Fruit fly (Drosophila melanogaster) whole organism, embryonic: ENCODE results near the gene Or83a.
A peak's percentile ranks its signal among the peaks of the same experiment; 100 is the strongest.

Source experiments
- Awh ChIP-seq: fragments of 200-800 bp; sonication (Bioruptor generic); IDR thresholded peaks from 2 replicates; pipeline ENCODE4, ENCODE4 v1.3.6; 2022; ENCODE audit warnings: missing biosample characterization, missing genetic modification characterization
- Blimp-1 ChIP-seq: fragments of 200-800 bp; sonication (Bioruptor generic); optimal IDR thresholded peaks from 3 replicates; lab custom pipeline; 2018; ENCODE audit warnings: missing biosample characterization, missing genetic modification characterization, mild to moderate bottlenecking, moderate library complexity, missing genetic modification reagents
- CG15479 ChIP-seq: fragments of 200-800 bp; sonication (Bioruptor generic); optimal IDR thresholded peaks from 3 replicates; lab custom pipeline; 2019; ENCODE audit warnings: missing biosample characterization, mild to moderate bottlenecking, missing genetic modification characterization, moderate library complexity
- CG1603 ChIP-seq: fragments of 200-800 bp; sonication (Bioruptor generic); optimal IDR thresholded peaks from 2 replicates; lab custom pipeline; 2019; ENCODE audit warnings: missing biosample characterization, mild to moderate bottlenecking, missing genetic modification characterization, moderate library complexity
- CG17361 ChIP-seq: fragments of 200-800 bp; sonication (Bioruptor generic); IDR thresholded peaks from 3 replicates; pipeline ENCODE4 v1.3.6; 2022; ENCODE audit warnings: missing biosample characterization, missing genetic modification characterization
- CG2202 ChIP-seq: fragments of 200-800 bp; sonication (Bioruptor generic); optimal IDR thresholded peaks from 2 replicates; lab custom pipeline; 2018; ENCODE audit warnings: missing biosample characterization, mild to moderate bottlenecking, missing genetic modification characterization
- CG31388 ChIP-seq: fragments of 200-800 bp; sonication (Bioruptor generic); optimal IDR thresholded peaks from 2 replicates; lab custom pipeline; 2016; ENCODE audit warnings: missing biosample characterization, missing genetic modification characterization
- CG3407 ChIP-seq: fragments of 200-800 bp; sonication (Bioruptor generic); optimal IDR thresholded peaks from 2 replicates; lab custom pipeline; 2018; ENCODE audit warnings: missing biosample characterization, mild to moderate bottlenecking, missing genetic modification characterization
- CG34422 ChIP-seq: fragments of 200-800 bp; sonication (Bioruptor generic); IDR thresholded peaks from 3 replicates; pipeline ENCODE4 v1.3.6; 2022; ENCODE audit warnings: missing biosample characterization, missing genetic modification characterization
- CG3995 ChIP-seq: fragments of 200-800 bp; sonication (Bioruptor generic); optimal IDR thresholded peaks from 3 replicates; lab custom pipeline; 2016; ENCODE audit warnings: missing biosample characterization, missing genetic modification characterization
- CG6689 ChIP-seq: fragments of 200-800 bp; sonication (Bioruptor generic); IDR thresholded peaks from 2 replicates; pipeline ENCODE4 v1.3.6; 2022; ENCODE audit warnings: missing biosample characterization, missing genetic modification characterization
- CG6813 ChIP-seq: fragments of 200-800 bp; sonication (Bioruptor generic); optimal IDR thresholded peaks from 2 replicates; lab custom pipeline; 2017; ENCODE audit warnings: missing biosample characterization, missing genetic modification characterization, mild to moderate bottlenecking, moderate library complexity, missing genetic modification reagents
- CG7786 ChIP-seq: fragments of 200-800 bp; sonication (Bioruptor generic); optimal IDR thresholded peaks from 2 replicates; lab custom pipeline; 2016; ENCODE audit warnings: missing biosample characterization, missing genetic modification characterization
- Deaf1 ChIP-seq: fragments of 200-800 bp; optimal IDR thresholded peaks from 3 replicates; lab custom pipeline; 2019; ENCODE audit warnings: missing biosample characterization, mild to moderate bottlenecking, missing genetic modification characterization, moderate library complexity
- Elba2 ChIP-seq: fragments of 200-800 bp; sonication (Bioruptor generic); optimal IDR thresholded peaks from 3 replicates; lab custom pipeline; 2016; ENCODE audit warnings: missing biosample characterization, missing genetic modification characterization
- Hr78 ChIP-seq, 2 experiments: fragments of 200-800 bp in 1 of 2; fragments of >200 bp in 1 of 2; sonication (Bioruptor generic) in 1 of 2; optimal IDR thresholded peaks; 2 replicates each; lab custom pipeline; 2017 to 2019; ENCODE audit warnings: missing biosample characterization in 2 of 2, missing genetic modification characterization in 2 of 2, mild to moderate bottlenecking in 1 of 2, moderate library complexity in 1 of 2
- Mad ChIP-seq: fragments of 200-800 bp; sonication (Bioruptor generic); optimal IDR thresholded peaks from 2 replicates; lab custom pipeline; 2016; ENCODE audit warnings: missing biosample characterization, missing genetic modification characterization
- Neu2 ChIP-seq: fragments of 200-800 bp; sonication (Bioruptor generic); optimal IDR thresholded peaks from 3 replicates; lab custom pipeline; 2016; ENCODE audit warnings: missing biosample characterization, missing genetic modification characterization, borderline replicate concordance
- NfI ChIP-seq: fragments of 200-800 bp; sonication (Bioruptor generic); optimal IDR thresholded peaks from 3 replicates; lab custom pipeline; 2018; ENCODE audit warnings: missing biosample characterization, mild to moderate bottlenecking, missing genetic modification characterization, moderate library complexity
- abd-A ChIP-seq: fragments of 200-800 bp; sonication (Bioruptor generic); optimal IDR thresholded peaks from 3 replicates; lab custom pipeline; 2019; ENCODE audit warnings: missing biosample characterization, mild to moderate bottlenecking, missing genetic modification characterization, moderate library complexity
- chinmo ChIP-seq: fragments of 200-800 bp; sonication (Bioruptor generic); IDR thresholded peaks from 4 replicates; pipeline ENCODE4 v1.3.6; 2022; ENCODE audit warnings: missing biosample characterization, missing genetic modification characterization; ENCODE audit not compliant: partially characterized antibody
- crol ChIP-seq: fragments of 200-800 bp; sonication (Bioruptor generic); IDR thresholded peaks from 2 replicates; pipeline ENCODE4 v1.3.6; 2022; ENCODE audit warnings: missing biosample characterization, missing genetic modification characterization
- dan ChIP-seq: fragments of 200-800 bp; sonication (Bioruptor generic); IDR thresholded peaks from 2 replicates; pipeline ENCODE4 v1.3.6; 2022; ENCODE audit warnings: missing biosample characterization, missing genetic modification characterization
- emc ChIP-seq: fragments of 200-800 bp; sonication (Bioruptor generic); optimal IDR thresholded peaks from 2 replicates; lab custom pipeline; 2016; ENCODE audit warnings: missing biosample characterization, missing genetic modification characterization
- gce ChIP-seq: fragments of 200-800 bp; sonication (Bioruptor generic); IDR thresholded peaks from 3 replicates; pipeline ENCODE4 v1.3.6; 2022; ENCODE audit warnings: missing biosample characterization, missing genetic modification characterization
- gem ChIP-seq: fragments of 200-800 bp; sonication (Bioruptor generic); optimal IDR thresholded peaks from 2 replicates; lab custom pipeline; 2019; ENCODE audit warnings: missing biosample characterization, mild to moderate bottlenecking, missing genetic modification characterization, moderate library complexity
- jumu ChIP-seq: fragments of 200-800 bp; sonication (Bioruptor generic); optimal IDR thresholded peaks from 3 replicates; lab custom pipeline; 2016; ENCODE audit warnings: missing biosample characterization, missing genetic modification characterization
- kni ChIP-seq: fragments of 200-800 bp; sonication (Bioruptor generic); optimal IDR thresholded peaks from 3 replicates; lab custom pipeline; 2017; ENCODE audit warnings: mild to moderate bottlenecking, missing biosample characterization, missing genetic modification reagents, missing genetic modification characterization
- lilli ChIP-seq: fragments of 200-800 bp; sonication (Bioruptor generic); optimal IDR thresholded peaks from 3 replicates; lab custom pipeline; 2016; ENCODE audit warnings: missing biosample characterization, missing genetic modification characterization
- nom ChIP-seq: fragments of 200-800 bp; sonication (Bioruptor generic); optimal IDR thresholded peaks from 2 replicates; lab custom pipeline; 2017; ENCODE audit warnings: missing biosample characterization, missing genetic modification characterization, mild to moderate bottlenecking, moderate library complexity, missing genetic modification reagents
- oc ChIP-seq: fragments of 200-800 bp; sonication (Bioruptor generic); optimal IDR thresholded peaks from 2 replicates; lab custom pipeline; 2018; ENCODE audit warnings: missing biosample characterization, mild to moderate bottlenecking, missing genetic modification characterization, moderate library complexity
- onecut ChIP-seq: fragments of 200-800 bp; sonication (Bioruptor generic); IDR thresholded peaks from 2 replicates; pipeline ENCODE4 v1.3.6; 2022; ENCODE audit warnings: missing biosample characterization, missing genetic modification characterization
- pita ChIP-seq: fragments of 200-800 bp; sonication (Bioruptor generic); optimal IDR thresholded peaks from 2 replicates; lab custom pipeline; 2017; ENCODE audit warnings: missing biosample characterization, mild to moderate bottlenecking, missing genetic modification characterization
- prd ChIP-seq, 3 experiments: fragments of >200 bp in 2 of 3; fragments of 200-800 bp in 1 of 3; sonication (Bioruptor generic) in 1 of 3; optimal IDR thresholded peaks in 2 of 3; IDR thresholded peaks in 1 of 3; 2 replicates in 2 of 3; 3 replicates in 1 of 3; pipeline versions ENCODE4 v1.3.6 to Lab custom; 2017 to 2022; ENCODE audit warnings: missing biosample characterization in 1 of 3, missing genetic modification characterization in 1 of 3
- pros ChIP-seq: fragments of 200-800 bp; sonication (Bioruptor generic); optimal IDR thresholded peaks from 3 replicates; lab custom pipeline; 2019; ENCODE audit warnings: missing biosample characterization, mild to moderate bottlenecking, missing genetic modification characterization, moderate library complexity
- ranshi ChIP-seq: fragments of 200-800 bp; sonication (Bioruptor generic); IDR thresholded peaks from 2 replicates; pipeline ENCODE4 v1.3.6; 2022; ENCODE audit warnings: missing biosample characterization, missing genetic modification characterization
- scrt ChIP-seq: fragments of 200-800 bp; sonication (Bioruptor generic); optimal IDR thresholded peaks from 2 replicates; lab custom pipeline; 2018; ENCODE audit warnings: missing biosample characterization, mild to moderate bottlenecking, missing genetic modification characterization, moderate library complexity
- tap ChIP-seq: fragments of 200-800 bp; optimal IDR thresholded peaks from 3 replicates; lab custom pipeline; 2019; ENCODE audit warnings: missing biosample characterization, mild to moderate bottlenecking, missing genetic modification characterization, moderate library complexity
- zen ChIP-seq: fragments of 200-800 bp; sonication (Bioruptor generic); optimal IDR thresholded peaks from 3 replicates; lab custom pipeline; 2018; ENCODE audit warnings: missing biosample characterization, mild to moderate bottlenecking, missing genetic modification characterization, moderate library complexity

Or83a gene

DNA sequence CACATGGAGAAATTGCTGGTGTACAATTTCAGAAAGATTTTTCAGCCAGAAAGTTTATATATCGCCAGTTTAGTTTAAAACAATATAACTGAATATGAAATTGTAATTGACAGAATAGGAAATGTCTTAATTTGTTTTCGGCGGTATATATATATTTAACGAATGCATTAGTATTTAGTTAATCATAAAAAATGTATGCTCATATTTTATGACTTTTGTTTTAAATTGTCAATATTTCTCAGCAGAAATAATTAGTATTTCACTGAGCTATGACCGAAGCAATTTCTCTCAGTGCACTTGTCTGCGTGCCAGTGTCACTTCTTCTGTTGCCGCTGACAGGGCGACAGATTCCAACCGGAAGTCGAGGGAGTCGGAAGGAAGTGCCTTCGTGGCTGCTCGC is 14.0 kb upstream of the Or83a start (continued):
- no peak for TF ChIP-seq CG6813 (GFP tag; lab: Kevin White, UChicago)
- no peak for TF ChIP-seq Mad (GFP tag; lab: Kevin White, UChicago)
- TF ChIP-seq abd-A: no peak
- TF ChIP-seq nom (GFP tag; lab: Kevin White, UChicago): no peak
- no peak for TF ChIP-seq zen (tag; lab: Kevin White, UChicago)
- TF ChIP-seq CG3407: no peak
- no peak for TF ChIP-seq emc
- TF ChIP-seq oc (tag; lab: Kevin White, UChicago): no peak
- TF ChIP-seq lilli (GFP tag; lab: Kevin White, UChicago): peak; percentile 23
- no peak for TF ChIP-seq dan (GFP tag; lab: Robert Waterston, UW)
- no peak for TF ChIP-seq CG3995 (GFP tag; lab: Kevin White, UChicago)
- TF ChIP-seq CG7786 (GFP tag; lab: Kevin White, UChicago): no peak
- no peak for TF ChIP-seq Awh (GFP tag; lab: Robert Waterston, UW)
- TF ChIP-seq ranshi: peak; percentile 10; the same call in 1 of the 2 replicates
- TF ChIP-seq CG17361 (GFP tag; lab: Robert Waterston, UW): peak; percentile 69; the same call in 1 of the 3 replicates
- TF ChIP-seq pita: no peak
- TF ChIP-seq jumu: no peak
- TF ChIP-seq CG1603 (tag; lab: Kevin White, UChicago): no peak
- no peak for TF ChIP-seq CG15479 (GFP tag; lab: Kevin White, UChicago)
- peak; percentile 4 for TF ChIP-seq scrt (GFP tag; lab: Kevin White, UChicago)

DNA sequence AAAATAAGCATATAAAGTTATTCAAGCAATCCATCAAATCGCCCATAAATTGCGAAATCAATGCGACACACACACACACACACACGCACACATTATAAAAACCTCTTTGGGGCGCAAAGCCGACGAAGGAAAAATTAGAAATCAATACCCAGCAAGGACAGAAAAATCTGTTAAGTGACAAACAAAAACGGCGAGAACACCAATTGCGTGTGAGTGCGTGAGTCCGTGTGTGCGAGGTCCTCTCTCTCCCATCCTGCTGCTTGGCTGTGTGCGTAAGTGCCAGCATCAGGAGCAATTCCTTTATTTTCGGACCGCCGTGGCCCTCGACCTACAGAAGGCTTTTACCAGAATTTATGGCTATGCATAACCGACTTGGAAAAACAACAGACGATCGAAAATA is 13.3 kb upstream of the Or83a start, which contains the start of gene Orco:
Gene Orco, minus strand, starts transcription at position 101 of the 400 bp plus-strand sequence.
- peak; percentile 77 for TF ChIP-seq onecut
- no peak for TF ChIP-seq Hr78 (GFP tag; optimal IDR thresholded peaks at IDR 0.05; lab: Kevin White, UChicago)
- no peak for TF ChIP-seq prd (optimal IDR thresholded peaks at IDR 0.05; lab: Kevin White, UChicago)
- 0 out of 3 replicates have a peak, but pooled peaks have one; percentile 5 for TF ChIP-seq prd (GFP tag; IDR thresholded peaks at IDR 0.05; lab: Robert Waterston, UW)
- TF ChIP-seq abd-A: peak; percentile 45
- TF ChIP-seq crol (GFP tag; lab: Robert Waterston, UW): no peak
- no peak for TF ChIP-seq CG2202 (tag; lab: Kevin White, UChicago)
- no peak for TF ChIP-seq gce (GFP tag; lab: Robert Waterston, UW)
- TF ChIP-seq gem (tag; lab: Kevin White, UChicago): no peak
- TF ChIP-seq CG34422: 0 out of 3 replicates have a peak, but pooled peaks have one; percentile 24
- TF ChIP-seq Elba2 (GFP tag; lab: Kevin White, UChicago): no peak

DNA sequence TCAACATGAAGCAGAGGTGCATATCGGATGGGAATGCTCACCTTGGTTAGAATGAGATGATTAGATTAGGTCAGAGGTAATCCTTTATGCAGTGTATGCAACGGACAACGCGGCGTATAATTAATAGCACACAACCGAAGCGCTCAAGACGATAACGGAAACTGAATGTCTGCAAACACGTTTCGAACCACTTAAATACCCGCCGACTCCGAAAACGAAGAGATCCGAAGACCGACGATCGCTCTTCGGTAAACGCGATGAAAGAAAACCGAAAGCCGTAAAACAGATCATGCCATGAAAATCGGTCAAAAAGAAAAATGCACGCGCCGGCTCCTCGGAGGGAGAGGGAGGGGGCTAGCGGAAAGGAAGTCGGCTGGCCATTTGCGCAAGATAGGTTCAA is 5.0 kb upstream of the Or83a start, which contains the start of gene CG2663:
Gene CG2663, minus strand, starts transcription at position 173 of the 400 bp plus-strand sequence.
- TF ChIP-seq kni (peak; percentile 0), CG6689 (GFP tag; lab: Robert Waterston, UW) (no peak), pros (peak; percentile 4), tap (tag; lab: Kevin White, UChicago) (no peak), chinmo (GFP tag; lab: Robert Waterston, UW) (0 out of 4 replicates have a peak, but pooled peaks have one; percentile 20), Deaf1 (tag; lab: Kevin White, UChicago) (peak; percentile 92), NfI (GFP tag; lab: Kevin White, UChicago) (no peak), Neu2 (peak; percentile 10), CG31388 (GFP tag; lab: Kevin White, UChicago) (no peak), Blimp-1 (peak; percentile 25)
